Worm (Caenorhabditis elegans): ENCODE data around the gene herd-1.

The herd-1 gene

ce11 chrIII:12496449-12496848 lies at the start of gene herd-1:
herd-1 (plus strand) TSS chrIII:12496538.
- no peak for TF ChIP-seq swsn-7 (tag; optimal IDR thresholded peaks at IDR 0.05)
- TF ChIP-seq vab-15 (tag; optimal IDR thresholded peaks at IDR 0.05): no peak
- no peak for TF ChIP-seq aha-1 (tag; optimal IDR thresholded peaks at IDR 0.05)
- no peak for TF ChIP-seq ces-1 (GFP tag; optimal IDR thresholded peaks at IDR 0.05)
- TF ChIP-seq zag-1 (tag; optimal IDR thresholded peaks at IDR 0.05): no peak

ce11 chrIII:12447563-12447962 lies 48.8 kb upstream of the herd-1 start:
- TF ChIP-seq dpl-1 (GFP tag; optimal IDR thresholded peaks at IDR 0.05): peak in 2 of 3 experiments; percentile 24 to 55
- peak; percentile 11 to 61 for TF ChIP-seq lin-35 (GFP tag; optimal IDR thresholded peaks at IDR 0.05)
- TF ChIP-seq lsy-2 (tag; optimal IDR thresholded peaks at IDR 0.05): peak in 1 of 2 experiments; percentile 56
- TF ChIP-seq efl-1 (optimal IDR thresholded peaks at IDR 0.05): peak; percentile 8 to 45
- TF ChIP-seq efl-1 (GFP tag; optimal IDR thresholded peaks at IDR 0.05 in 1 of 2): peak; percentile 39 to 86

- peak; percentile 91 to 97 for TF ChIP-seq efl-1 (optimal IDR thresholded peaks at IDR 0.05)
- TF ChIP-seq efl-1 (GFP tag; optimal IDR thresholded peaks at IDR 0.05 in 1 of 2): peak; percentile 91 to 98
- no peak for TF ChIP-seq mef-2 (tag; optimal IDR thresholded peaks at IDR 0.05)
- TF ChIP-seq aha-1 (tag; optimal IDR thresholded peaks at IDR 0.05): no peak
- TF ChIP-seq unc-98 (GFP tag; IDR thresholded peaks at IDR 0.05): no peak
- TF ChIP-seq rnt-1 (tag; optimal IDR thresholded peaks at IDR 0.05): peak; percentile 66
- no peak for TF ChIP-seq sox-4 (tag; optimal IDR thresholded peaks at IDR 0.05)
- TF ChIP-seq ceh-88 (GFP tag; IDR thresholded peaks at IDR 0.05): peak; percentile 34; the same call in 1 of the 2 replicates
- peak; percentile 81 for TF ChIP-seq C16A3.4 (tag; optimal IDR thresholded peaks at IDR 0.05)
- peak; percentile 49 for TF ChIP-seq nhr-90 (tag; optimal IDR thresholded peaks at IDR 0.05; ENCODE audit: poor library complexity)
- TF ChIP-seq nhr-85 (tag): peak; percentile 84
- TF ChIP-seq lsy-2 (tag; optimal IDR thresholded peaks at IDR 0.05): peak; percentile 82 to 89
- no peak for TF ChIP-seq efl-3 (GFP tag; optimal IDR thresholded peaks at IDR 0.05)
- peak in 1 of 6 experiments; percentile 42 for TF ChIP-seq elt-3 (tag; optimal IDR thresholded peaks at IDR 0.05)
- TF ChIP-seq nhr-71 (tag; optimal IDR thresholded peaks at IDR 0.05): peak; percentile 79
- TF ChIP-seq fkh-4 (tag; optimal IDR thresholded peaks at IDR 0.05; ENCODE audit: borderline replicate concordance): no peak
- TF ChIP-seq nhr-47 (tag; optimal IDR thresholded peaks at IDR 0.05): peak; percentile 79
- no peak for TF ChIP-seq jun-1 (tag; optimal IDR thresholded peaks at IDR 0.05)
- TF ChIP-seq lin-14 (GFP tag; optimal IDR thresholded peaks at IDR 0.05): peak; percentile 70
- TF ChIP-seq nhr-20 (tag; optimal IDR thresholded peaks at IDR 0.05): peak; percentile 58
- peak; percentile 67 for TF ChIP-seq lin-39 (tag; optimal IDR thresholded peaks at IDR 0.05)
- peak in 1 of 2 experiments; percentile 46 for TF ChIP-seq mdl-1 (tag; optimal IDR thresholded peaks at IDR 0.05)
- peak; percentile 93 to 94 for TF ChIP-seq lin-35 (GFP tag; optimal IDR thresholded peaks at IDR 0.05)
- peak; percentile 71 for TF ChIP-seq snu-23 (GFP tag; optimal IDR thresholded peaks at IDR 0.05)
- peak; percentile 88 to 92 (median 90) for TF ChIP-seq dpl-1 (GFP tag; optimal IDR thresholded peaks at IDR 0.05)
- no peak for TF ChIP-seq fkh-10 (GFP tag; optimal IDR thresholded peaks at IDR 0.05)
- TF ChIP-seq ama-1 (optimal IDR thresholded peaks at IDR 0.05): peak; percentile 76
- TF ChIP-seq nhr-19 (GFP tag; conservative IDR thresholded peaks at IDR 0.05): peak; percentile 65
- peak; percentile 59 for TF ChIP-seq swsn-7 (tag; optimal IDR thresholded peaks at IDR 0.05)
- peak; percentile 72 for TF ChIP-seq lin-13 (GFP tag; optimal IDR thresholded peaks at IDR 0.05)
- no peak for TF ChIP-seq mab-9 (GFP tag; IDR thresholded peaks at IDR 0.05)
- peak; percentile 75 for TF ChIP-seq unc-130 (tag; optimal IDR thresholded peaks at IDR 0.05)
- peak; percentile 65 for TF ChIP-seq lin-15B (tag; optimal IDR thresholded peaks at IDR 0.05)
- peak; percentile 70 for TF ChIP-seq isw-1 (GFP tag; IDR thresholded peaks at IDR 0.05)
- no peak for TF ChIP-seq nhr-12 (tag; optimal IDR thresholded peaks at IDR 0.05)
- TF ChIP-seq tbx-2 (tag; optimal IDR thresholded peaks at IDR 0.05): peak; percentile 68
- TF ChIP-seq nhr-11 (tag; optimal IDR thresholded peaks at IDR 0.05): no peak
- no peak for TF ChIP-seq unc-62 (GFP tag; optimal IDR thresholded peaks at IDR 0.05)
- TF ChIP-seq ztf-11 (tag; optimal IDR thresholded peaks at IDR 0.05): peak in 1 of 2 experiments; percentile 17
- TF ChIP-seq irx-1 (tag; optimal IDR thresholded peaks at IDR 0.05): peak; percentile 36
- TF ChIP-seq skn-1 (tag; optimal IDR thresholded peaks at IDR 0.05): peak; percentile 61
- peak; percentile 56 for TF ChIP-seq fkh-8 (tag; optimal IDR thresholded peaks at IDR 0.05)
- peak; percentile 54 for TF ChIP-seq F16B12.6 (tag; optimal IDR thresholded peaks at IDR 0.05)
- TF ChIP-seq blmp-1 (tag; optimal IDR thresholded peaks at IDR 0.05): no peak
- TF ChIP-seq dsc-1 (tag; optimal IDR thresholded peaks at IDR 0.05): peak; percentile 19
- no peak for TF ChIP-seq hlh-4 (tag; optimal IDR thresholded peaks at IDR 0.05)
Observed at ce11 chrIII:12453315-12453714, 43.0 kb upstream of the herd-1 start, which contains the start of gene ani-1. ani-1 (minus strand) TSS chrIII:12453375.
